Fruit fly (Drosophila melanogaster): ENCODE data around the gene CG4511.

CG4511 gene

DNA sequence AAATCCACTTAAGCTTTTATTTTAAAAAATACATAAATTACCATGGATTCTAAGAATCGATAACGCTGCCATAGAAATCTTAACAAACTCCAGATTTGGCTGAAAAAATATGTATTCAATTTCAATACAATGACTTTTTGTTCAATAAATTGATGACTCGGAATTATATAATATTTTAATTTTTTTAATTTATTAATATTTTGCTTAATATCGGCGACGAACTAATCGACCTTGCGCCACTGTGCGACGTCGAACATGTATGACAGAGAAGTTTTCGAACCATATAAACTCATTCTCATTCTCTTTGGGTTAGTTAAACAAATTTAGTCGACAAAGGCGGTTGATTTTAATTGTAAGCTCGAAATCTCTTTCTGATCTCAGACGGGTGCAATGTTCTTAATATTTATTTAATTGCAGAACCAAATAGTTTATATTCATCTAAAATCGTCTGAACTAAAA, 4.8 kb upstream of the CG4511 start, which contains the start of gene CG42394 (continued):
- TF ChIP-seq CG18764 (GFP tag; optimal IDR thresholded peaks at IDR 0.05) (peak; percentile 92), maf-S (GFP tag; optimal IDR thresholded peaks at IDR 0.05) (peak; percentile 37), CG7839 (tag; optimal IDR thresholded peaks at IDR 0.05) (peak; percentile 98), prd (optimal IDR thresholded peaks at IDR 0.05) (no peak), prd (GFP tag; IDR thresholded peaks at IDR 0.05) (peak; percentile 94), Gsc (GFP tag; IDR thresholded peaks at IDR 0.05) (peak; percentile 21; the same call in 1 of the 2 replicates), CG13775 (GFP tag; optimal IDR thresholded peaks at IDR 0.05) (peak; percentile 94), ro (GFP tag; IDR thresholded peaks at IDR 0.05) (peak; percentile 74), CG33213 (GFP tag; optimal IDR thresholded peaks at IDR 0.05) (peak; percentile 51), CG15601 (tag; optimal IDR thresholded peaks at IDR 0.05) (peak; percentile 93), Bgb (GFP tag; IDR thresholded peaks at IDR 0.05; ENCODE audit: partially characterized antibody) (peak; percentile 30; the same call in 1 of the 2 replicates), CG12659 (GFP tag; optimal IDR thresholded peaks at IDR 0.05) (peak; percentile 96), gt (GFP tag; IDR thresholded peaks at IDR 0.05) (peak; percentile 74), stc (GFP tag; IDR thresholded peaks at IDR 0.05) (peak; percentile 95), Neu2 (GFP tag; optimal IDR thresholded peaks at IDR 0.05; ENCODE audit: borderline replicate concordance) (no peak), scrt (GFP tag; optimal IDR thresholded peaks at IDR 0.05) (peak; percentile 90), ash1 (GFP tag; optimal IDR thresholded peaks at IDR 0.05) (no peak), sqz (GFP tag; optimal IDR thresholded peaks at IDR 0.05) (peak; percentile 91), CG30020 (tag; optimal IDR thresholded peaks at IDR 0.05) (peak; percentile 76), tgo (GFP tag; IDR thresholded peaks at IDR 0.05) (peak; percentile 93), Taf1 (GFP tag; IDR thresholded peaks at IDR 0.05) (peak; percentile 84), Rx (GFP tag; IDR thresholded peaks at IDR 0.05) (peak; percentile 88), br (optimal IDR thresholded peaks at IDR 0.05) (no peak), amos (GFP tag; IDR thresholded peaks at IDR 0.05; ENCODE audit: partially characterized antibody) (peak; percentile 22; the same call in 1 of the 2 replicates), CG3995 (GFP tag; optimal IDR thresholded peaks at IDR 0.05) (no peak), CG6813 (GFP tag; optimal IDR thresholded peaks at IDR 0.05) (peak; percentile 97), Hr39 (optimal IDR thresholded peaks at IDR 0.05) (no peak), pan (optimal IDR thresholded peaks at IDR 0.05) (no peak), pan (GFP tag; optimal IDR thresholded peaks at IDR 0.05 in 1 of 2, IDR thresholded peaks at IDR 0.05 in 1 of 2) (peak in 1 of 2 experiments; percentile 93), pros (GFP tag; optimal IDR thresholded peaks at IDR 0.05) (peak; percentile 34), CG7987 (GFP tag; optimal IDR thresholded peaks at IDR 0.05) (peak; percentile 93), hbn (GFP tag; IDR thresholded peaks at IDR 0.05; ENCODE audit: partially characterized antibody) (no peak), Optix (GFP tag; IDR thresholded peaks at IDR 0.05) (peak; percentile 83), CG42726 (GFP tag; IDR thresholded peaks at IDR 0.05; ENCODE audit: partially characterized antibody) (peak; percentile 58; the same call in 1 of the 2 replicates), hb (GFP tag; IDR thresholded peaks at IDR 0.05; ENCODE audit: partially characterized antibody) (no peak), CG8924 (tag; optimal IDR thresholded peaks at IDR 0.05) (peak; percentile 97), ci (GFP tag; IDR thresholded peaks at IDR 0.05) (peak; percentile 96), CG10267 (tag; optimal IDR thresholded peaks at IDR 0.05) (peak; percentile 94), CG14014 (GFP tag; IDR thresholded peaks at IDR 0.05) (peak; percentile 95), CG9215 (GFP tag; IDR thresholded peaks at IDR 0.05) (peak; percentile 83), CG9437 (GFP tag; optimal IDR thresholded peaks at IDR 0.05) (peak; percentile 90), YL-1 (GFP tag; optimal IDR thresholded peaks at IDR 0.05) (peak; percentile 80), CG2120 (GFP tag; optimal IDR thresholded peaks at IDR 0.05) (peak; percentile 89), Dek (tag; optimal IDR thresholded peaks at IDR 0.05) (peak; percentile 91), pzg (GFP tag; optimal IDR thresholded peaks at IDR 0.05) (no peak), CG11723 (GFP tag; optimal IDR thresholded peaks at IDR 0.05) (peak; percentile 90), CG17359 (tag; optimal IDR thresholded peaks at IDR 0.05) (peak; percentile 96), CG7928 (GFP tag; optimal IDR thresholded peaks at IDR 0.05) (peak; percentile 73), Drgx (GFP tag; IDR thresholded peaks at IDR 0.05) (peak; percentile 95), CG1602 (GFP tag; optimal IDR thresholded peaks at IDR 0.05) (peak; percentile 92), MESR4 (GFP tag; optimal IDR thresholded peaks at IDR 0.05) (peak; percentile 25)

Data from whole organism, embryonic.